Fruit fly (Drosophila melanogaster) whole organism, embryonic: ENCODE data around the gene Kif3C.
A peak's percentile ranks its signal among the peaks of the same experiment; 100 is the strongest.

Experiments used
- Aef1 ChIP-seq: fragments of 200-800 bp; sonication (Bioruptor generic); IDR thresholded peaks from 3 replicates; pipeline ENCODE4 v1.3.6; 2022; ENCODE audit warnings: missing biosample characterization, missing genetic modification characterization
- B-H2 ChIP-seq: fragments of 200-800 bp; sonication (Bioruptor generic); optimal IDR thresholded peaks from 2 replicates; lab custom pipeline; 2018; ENCODE audit warnings: missing biosample characterization, mild to moderate bottlenecking, missing genetic modification characterization
- BEAF-32 ChIP-seq: fragments of 200-800 bp; sonication (Bioruptor generic); optimal IDR thresholded peaks from 3 replicates; lab custom pipeline; 2017; ENCODE audit warnings: missing biosample characterization, missing genetic modification characterization, mild to moderate bottlenecking, moderate library complexity, missing genetic modification reagents
- CG1024 ChIP-seq: fragments of 200-800 bp; sonication (Bioruptor generic); IDR thresholded peaks from 2 replicates; pipeline ENCODE4 v1.3.6; 2022; ENCODE audit warnings: missing biosample characterization, missing genetic modification characterization
- CG10267 ChIP-seq: fragments of 200-800 bp; sonication (Bioruptor generic); optimal IDR thresholded peaks from 2 replicates; lab custom pipeline; 2018; ENCODE audit warnings: missing biosample characterization, mild to moderate bottlenecking, missing genetic modification characterization, moderate library complexity
- CG10431 ChIP-seq: fragments of 200-800 bp; sonication (Bioruptor generic); optimal IDR thresholded peaks from 3 replicates; lab custom pipeline; 2018; ENCODE audit warnings: missing biosample characterization, mild to moderate bottlenecking, missing genetic modification characterization
- CG11093 ChIP-seq: fragments of 200-800 bp; sonication (Bioruptor generic); IDR thresholded peaks from 3 replicates; pipeline ENCODE4 v1.3.6; 2022; ENCODE audit warnings: missing biosample characterization, missing genetic modification characterization
- CG11695 ChIP-seq: fragments of 200-800 bp; sonication (Bioruptor generic); IDR thresholded peaks from 3 replicates; pipeline ENCODE4 v1.3.6; 2022; ENCODE audit warnings: missing biosample characterization, missing genetic modification characterization
- CG11723 ChIP-seq: fragments of 200-800 bp; sonication (Bioruptor generic); optimal IDR thresholded peaks from 2 replicates; lab custom pipeline; 2017; ENCODE audit warnings: missing biosample characterization, mild to moderate bottlenecking, missing genetic modification characterization
- CG12659 ChIP-seq: fragments of 200-800 bp; sonication (Bioruptor generic); optimal IDR thresholded peaks from 3 replicates; lab custom pipeline; 2017; ENCODE audit warnings: mild to moderate bottlenecking, missing biosample characterization, missing genetic modification reagents, missing genetic modification characterization
- CG12769 ChIP-seq: fragments of 200-800 bp; sonication (Bioruptor generic); optimal IDR thresholded peaks from 2 replicates; lab custom pipeline; 2019; ENCODE audit warnings: missing biosample characterization, mild to moderate bottlenecking, missing genetic modification characterization, moderate library complexity
- CG13894 ChIP-seq: fragments of 200-800 bp; sonication (Bioruptor generic); optimal IDR thresholded peaks from 3 replicates; lab custom pipeline; 2018; ENCODE audit warnings: missing biosample characterization, mild to moderate bottlenecking, missing genetic modification characterization, moderate library complexity
- CG14710 ChIP-seq: fragments of 200-800 bp; sonication (Bioruptor generic); optimal IDR thresholded peaks from 3 replicates; lab custom pipeline; 2019; ENCODE audit warnings: missing biosample characterization, mild to moderate bottlenecking, missing genetic modification characterization, moderate library complexity
- CG17359 ChIP-seq: fragments of 200-800 bp; sonication (Bioruptor generic); optimal IDR thresholded peaks from 3 replicates; lab custom pipeline; 2018; ENCODE audit warnings: missing biosample characterization, mild to moderate bottlenecking, missing genetic modification characterization, moderate library complexity
- CG17385 ChIP-seq: fragments of 200-800 bp; sonication (Bioruptor generic); optimal IDR thresholded peaks from 3 replicates; lab custom pipeline; 2018; ENCODE audit warnings: missing biosample characterization, mild to moderate bottlenecking, missing genetic modification characterization
- CG17912 ChIP-seq: fragments of 200-800 bp; sonication (Bioruptor generic); optimal IDR thresholded peaks from 2 replicates; lab custom pipeline; 2018; ENCODE audit warnings: missing biosample characterization, mild to moderate bottlenecking, missing genetic modification characterization
- CG18476 ChIP-seq: fragments of 200-800 bp; sonication (Bioruptor generic); optimal IDR thresholded peaks from 2 replicates; lab custom pipeline; 2016; ENCODE audit warnings: missing biosample characterization, mild to moderate bottlenecking, missing genetic modification characterization
- CG2120 ChIP-seq: fragments of 200-800 bp; sonication (Bioruptor generic); optimal IDR thresholded peaks from 3 replicates; lab custom pipeline; 2016; ENCODE audit warnings: missing biosample characterization, missing genetic modification characterization
- CG31441 ChIP-seq: fragments of 200-800 bp; sonication (Bioruptor generic); IDR thresholded peaks from 2 replicates; pipeline ENCODE4 v1.3.6; 2022; ENCODE audit warnings: missing biosample characterization, missing genetic modification characterization
- CG33213 ChIP-seq: fragments of 200-800 bp; sonication (Bioruptor generic); optimal IDR thresholded peaks from 3 replicates; lab custom pipeline; 2016; ENCODE audit warnings: missing biosample characterization, missing genetic modification characterization
- CG34376 ChIP-seq: fragments of 200-800 bp; sonication (Bioruptor generic); optimal IDR thresholded peaks from 2 replicates; lab custom pipeline; 2018; ENCODE audit warnings: missing biosample characterization, mild to moderate bottlenecking, missing genetic modification characterization
- CG3995 ChIP-seq: fragments of 200-800 bp; sonication (Bioruptor generic); optimal IDR thresholded peaks from 3 replicates; lab custom pipeline; 2016; ENCODE audit warnings: missing biosample characterization, missing genetic modification characterization
- CG4328 ChIP-seq: fragments of 200-800 bp; sonication (Bioruptor generic); optimal IDR thresholded peaks from 3 replicates; lab custom pipeline; 2017; ENCODE audit warnings: missing biosample characterization, missing genetic modification reagents, missing genetic modification characterization
- CG7357 ChIP-seq: fragments of 200-800 bp; sonication (Bioruptor generic); IDR thresholded peaks from 3 replicates; pipeline ENCODE4 v1.3.6; 2022; ENCODE audit warnings: missing biosample characterization, missing genetic modification characterization
- CG8290 ChIP-seq, 3 experiments: fragments of 200-800 bp; sonication (Bioruptor generic); optimal IDR thresholded peaks; 2 replicates each; lab custom pipeline; 2016 to 2019; ENCODE audit warnings: missing biosample characterization in 3 of 3, missing genetic modification characterization in 3 of 3, mild to moderate bottlenecking in 2 of 3, moderate library complexity in 1 of 3
- CG9437 ChIP-seq: fragments of 200-800 bp; sonication (Bioruptor generic); optimal IDR thresholded peaks from 2 replicates; lab custom pipeline; 2018; ENCODE audit warnings: missing biosample characterization, mild to moderate bottlenecking, missing genetic modification characterization
- CoRest ChIP-seq: fragments of 200-800 bp; sonication (Bioruptor generic); optimal IDR thresholded peaks from 3 replicates; lab custom pipeline; 2018; ENCODE audit warnings: missing biosample characterization, mild to moderate bottlenecking, missing genetic modification characterization, moderate library complexity
- D19B ChIP-seq: fragments of 200-800 bp; sonication (Bioruptor generic); optimal IDR thresholded peaks from 2 replicates; lab custom pipeline; 2017; ENCODE audit warnings: missing biosample characterization, mild to moderate bottlenecking, missing genetic modification characterization
- Ets97D ChIP-seq: fragments of 200-800 bp; sonication (Bioruptor generic); optimal IDR thresholded peaks from 3 replicates; lab custom pipeline; 2016; ENCODE audit warnings: missing biosample characterization, missing genetic modification characterization
- Lhr ChIP-seq: fragments of 200-800 bp; sonication (Bioruptor generic); optimal IDR thresholded peaks from 3 replicates; lab custom pipeline; 2017; ENCODE audit warnings: mild to moderate bottlenecking, missing biosample characterization, missing genetic modification reagents, missing genetic modification characterization
- Max ChIP-seq: fragments of 200-800 bp; sonication (Bioruptor generic); optimal IDR thresholded peaks from 2 replicates; lab custom pipeline; 2016; ENCODE audit warnings: missing biosample characterization, mild to moderate bottlenecking, missing genetic modification characterization
- Meics ChIP-seq: fragments of 200-800 bp; sonication (Bioruptor generic); optimal IDR thresholded peaks from 2 replicates; lab custom pipeline; 2017; ENCODE audit warnings: missing biosample characterization, mild to moderate bottlenecking, missing genetic modification characterization
- PHDP ChIP-seq: fragments of 200-800 bp; sonication (Bioruptor generic); optimal IDR thresholded peaks from 3 replicates; lab custom pipeline; 2018; ENCODE audit warnings: missing biosample characterization, mild to moderate bottlenecking, missing genetic modification characterization, moderate library complexity
- Vsx1 ChIP-seq: fragments of 200-800 bp; sonication (Bioruptor generic); optimal IDR thresholded peaks from 2 replicates; lab custom pipeline; 2017; ENCODE audit warnings: missing biosample characterization, mild to moderate bottlenecking, missing genetic modification characterization, missing genetic modification reagents
- YL-1 ChIP-seq: fragments of 200-800 bp; sonication (Bioruptor generic); optimal IDR thresholded peaks from 3 replicates; lab custom pipeline; 2017; ENCODE audit warnings: missing biosample characterization, mild to moderate bottlenecking, missing genetic modification characterization
- dm ChIP-seq: fragments of 200-800 bp; sonication (Bioruptor generic); optimal IDR thresholded peaks from 3 replicates; lab custom pipeline; 2016; ENCODE audit warnings: missing biosample characterization, missing genetic modification characterization
- dpn ChIP-seq, 2 experiments: fragments of 200-800 bp; sonication (Bioruptor generic); optimal IDR thresholded peaks; 3 replicates each; lab custom pipeline; 2016; ENCODE audit warnings: missing biosample characterization in 2 of 2, missing genetic modification characterization in 2 of 2
- en ChIP-seq: fragments of 200-800 bp; sonication (Bioruptor generic); optimal IDR thresholded peaks from 2 replicates; lab custom pipeline; 2016; ENCODE audit warnings: missing biosample characterization, missing genetic modification characterization
- ewg ChIP-seq: fragments of 200-800 bp; sonication (Bioruptor generic); optimal IDR thresholded peaks from 3 replicates; lab custom pipeline; 2017; ENCODE audit warnings: mild to moderate bottlenecking, missing biosample characterization, missing genetic modification reagents, missing genetic modification characterization
- gfzf ChIP-seq: fragments of 200-800 bp; sonication (Bioruptor generic); optimal IDR thresholded peaks from 2 replicates; lab custom pipeline; 2016; ENCODE audit warnings: missing biosample characterization, mild to moderate bottlenecking, missing genetic modification characterization, moderate library complexity
- gro ChIP-seq: fragments of 200-800 bp; sonication (Bioruptor generic); optimal IDR thresholded peaks from 2 replicates; lab custom pipeline; 2016; ENCODE audit warnings: missing biosample characterization, missing genetic modification characterization
- lilli ChIP-seq: fragments of 200-800 bp; sonication (Bioruptor generic); optimal IDR thresholded peaks from 3 replicates; lab custom pipeline; 2016; ENCODE audit warnings: missing biosample characterization, missing genetic modification characterization
- lola ChIP-seq, 3 experiments: fragments of >200 bp in 2 of 3; fragments of 200-800 bp in 1 of 3; sonication (Bioruptor generic) in 1 of 3; optimal IDR thresholded peaks; 2 replicates each; lab custom pipeline; 2017 to 2019; ENCODE audit warnings: missing biosample characterization in 3 of 3, missing genetic modification characterization in 3 of 3, mild to moderate bottlenecking in 1 of 3, moderate library complexity in 1 of 3
- pfk ChIP-seq: fragments of 200-800 bp; sonication (Bioruptor generic); optimal IDR thresholded peaks from 2 replicates; lab custom pipeline; 2018; ENCODE audit warnings: missing biosample characterization, mild to moderate bottlenecking, missing genetic modification characterization, moderate library complexity
- pzg ChIP-seq: fragments of 200-800 bp; sonication (Bioruptor generic); optimal IDR thresholded peaks from 3 replicates; lab custom pipeline; 2018; ENCODE audit warnings: missing biosample characterization, mild to moderate bottlenecking, missing genetic modification characterization, moderate library complexity
- scrt ChIP-seq: fragments of 200-800 bp; sonication (Bioruptor generic); optimal IDR thresholded peaks from 2 replicates; lab custom pipeline; 2018; ENCODE audit warnings: missing biosample characterization, mild to moderate bottlenecking, missing genetic modification characterization, moderate library complexity
- sens ChIP-seq: fragments of 200-800 bp; sonication (Bioruptor generic); peaks from one replicate; lab custom pipeline; 2016; ENCODE audit warnings: missing biosample characterization, missing genetic modification characterization
- vnd ChIP-seq: fragments of 200-800 bp; sonication (Bioruptor generic); IDR thresholded peaks from 3 replicates; pipeline ENCODE4 v1.3.6; 2022; ENCODE audit warnings: missing biosample characterization, missing genetic modification characterization; ENCODE audit not compliant: partially characterized antibody
- wdn ChIP-seq: fragments of 200-800 bp; sonication (Bioruptor generic); IDR thresholded peaks from 2 replicates; pipeline ENCODE4 v1.3.6; 2022; ENCODE audit warnings: missing biosample characterization, missing genetic modification characterization

Gene Kif3C

dm6 chr4:1146456-1146855 is 810 bp upstream of the Kif3C start:
- TF ChIP-seq gfzf (GFP tag; lab: Kevin White, UChicago) (peak; percentile 15), CG2120 (GFP tag; lab: Kevin White, UChicago) (peak; percentile 13), en (GFP tag; lab: Kevin White, UChicago) (peak; percentile 4), CG11723 (GFP tag; lab: Kevin White, UChicago) (peak; percentile 98), PHDP (tag; lab: Kevin White, UChicago) (peak; percentile 41), CG3995 (peak; percentile 32), sens (GFP tag; lab: Kevin White, UChicago) (peak; percentile 80), CG1024 (peak; percentile 97), pfk (GFP tag; lab: Kevin White, UChicago) (peak; percentile 67), CG14710 (peak; percentile 2), Lhr (GFP tag; lab: Kevin White, UChicago) (peak; percentile 85), CG7357 (peak; percentile 94), BEAF-32 (GFP tag; lab: Kevin White, UChicago) (peak; percentile 60), Vsx1 (GFP tag; lab: Kevin White, UChicago) (peak; percentile 32), CG11695 (GFP tag; lab: Robert Waterston, UW) (0 out of 3 replicates have a peak, but pooled peaks have one; percentile 32), CG8290 (GFP tag; optimal IDR thresholded peaks at IDR 0.05; lab: Kevin White, UChicago) (peak; percentile 87), CG8290 (tag; optimal IDR thresholded peaks at IDR 0.05; lab: Kevin White, UChicago) (peak; percentile 69 to 75), Meics (peak; percentile 43), gro (GFP tag; lab: Kevin White, UChicago) (peak; percentile 32), scrt (GFP tag; lab: Kevin White, UChicago) (no peak), CG10431 (peak; percentile 15), CG13894 (tag; lab: Kevin White, UChicago) (peak; percentile 70), dm (GFP tag; lab: Kevin White, UChicago) (no peak), Aef1 (GFP tag; lab: Robert Waterston, UW) (no peak), CG17359 (tag; lab: Kevin White, UChicago) (no peak), wdn (no peak), CG33213 (GFP tag; lab: Kevin White, UChicago) (peak; percentile 67), CG4328 (GFP tag; lab: Kevin White, UChicago) (no peak), ewg (peak; percentile 93), CG11093 (no peak), CG17385 (GFP tag; lab: Kevin White, UChicago) (peak; percentile 38), CG12769 (tag; lab: Kevin White, UChicago) (peak; percentile 29), CG18476 (GFP tag; lab: Kevin White, UChicago) (no peak), lola (GFP tag; optimal IDR thresholded peaks at IDR 0.05; lab: Kevin White, UChicago) (peak in 1 of 3 experiments; percentile 69), CG17912 (GFP tag; lab: Kevin White, UChicago) (peak; percentile 32), Max (GFP tag; lab: Kevin White, UChicago) (peak; percentile 19), lilli (peak; percentile 21), D19B (GFP tag; lab: Kevin White, UChicago) (peak; percentile 27), pzg (GFP tag; lab: Kevin White, UChicago) (peak; percentile 46), CG10267 (tag; lab: Kevin White, UChicago) (peak; percentile 4), CG34376 (GFP tag; lab: Kevin White, UChicago) (peak; percentile 27), B-H2 (GFP tag; lab: Kevin White, UChicago) (peak; percentile 6), YL-1 (peak; percentile 22), CG9437 (GFP tag; lab: Kevin White, UChicago) (peak; percentile 5), CoRest (tag; lab: Kevin White, UChicago) (peak; percentile 20), CG12659 (GFP tag; lab: Kevin White, UChicago) (peak; percentile 43), CG31441 (GFP tag; lab: Robert Waterston, UW) (peak; percentile 37; the same call in 1 of the 2 replicates), dpn (GFP tag; optimal IDR thresholded peaks at IDR 0.05; lab: Kevin White, UChicago) (peak in 1 of 2 experiments; percentile 24), vnd (0 out of 3 replicates have a peak, but pooled peaks have one; percentile 43), Ets97D (GFP tag; lab: Kevin White, UChicago) (peak; percentile 71)
